Worm (Caenorhabditis elegans) whole organism, L4 larva: ENCODE data around the gene fbxa-138.

Source experiments
- ceh-28 ChIP-seq: fragments of 150-350 bp; optimal IDR thresholded peaks from 2 replicates; lab custom pipeline; 2014; ENCODE audit warnings: missing biosample characterization, missing genetic modification reagents, missing genetic modification characterization
- ceh-44 ChIP-seq: fragments of 200-800 bp; sonication (Bioruptor generic); IDR thresholded peaks from 2 replicates; pipeline ENCODE4 v1.3.6; 2022; ENCODE audit warnings: missing genetic modification reagents, missing genetic modification characterization, missing compliant biosample characterization
- dpl-1 ChIP-seq: fragments of 150-350 bp; optimal IDR thresholded peaks from 2 replicates; lab custom pipeline; 2014; ENCODE audit warnings: missing biosample characterization, missing genetic modification reagents, missing genetic modification characterization
- fkh-10 ChIP-seq: fragments of 150-350 bp; optimal IDR thresholded peaks from 2 replicates; lab custom pipeline; 2014; ENCODE audit warnings: missing biosample characterization, missing genetic modification reagents, missing genetic modification characterization
- mep-1 ChIP-seq: fragments of 150-350 bp; sonication (generic microtip); optimal IDR thresholded peaks from 3 replicates; lab custom pipeline; 2014; ENCODE audit warnings: missing biosample characterization, missing genetic modification characterization
- nhr-48 ChIP-seq: sonication (generic microtip); optimal IDR thresholded peaks from 2 replicates; lab custom pipeline; 2016; ENCODE audit warnings: mild to moderate bottlenecking, missing genetic modification characterization, missing compliant biosample characterization

DNA sequence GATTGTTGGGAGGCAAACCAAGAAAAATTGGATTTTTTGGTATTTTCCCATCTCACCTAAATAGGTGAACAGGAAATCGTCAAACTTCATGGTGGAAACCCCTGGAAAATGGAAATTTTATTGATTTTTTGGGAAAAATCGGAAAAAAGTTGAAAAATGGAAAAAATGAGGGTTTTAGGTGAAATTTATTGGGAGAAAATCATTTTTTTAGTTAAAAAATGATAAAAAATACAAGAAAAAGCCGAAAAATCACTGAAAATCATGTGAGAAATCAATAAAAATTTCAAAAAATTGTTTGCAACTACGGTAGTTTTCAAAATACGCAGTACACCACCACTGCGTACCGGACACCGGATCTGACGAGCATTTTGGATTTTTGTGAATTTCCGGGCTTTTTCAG is 43.1 kb upstream of the fbxa-138 start, which contains the start of gene lelo-2:
- TF ChIP-seq nhr-48 (tag; lab: Kevin White, UChicago): no peak
- no peak for TF ChIP-seq dpl-1 (GFP tag; lab: Kevin White, UChicago)
- no peak for TF ChIP-seq ceh-28 (tag; lab: Kevin White, UChicago)
- TF ChIP-seq mep-1 (tag; lab: Kevin White, UChicago): no peak
- no peak for TF ChIP-seq fkh-10 (GFP tag; lab: Kevin White, UChicago)
- no peak for TF ChIP-seq ceh-44 (GFP tag; lab: Robert Waterston, UW)
